Fruit fly (Drosophila melanogaster) Kc167 (cell line): ENCODE measurements around the gene stg.

Source experiments
- Myc ChIP-seq: fragments of >200 bp; optimal IDR thresholded peaks from 2 replicates; lab custom pipeline; 2017; ENCODE audit warnings: missing external identifiers
- Sin3A ChIP-seq: fragments of >200 bp; optimal IDR thresholded peaks from 2 replicates; lab custom pipeline; 2018; ENCODE audit warnings: missing external identifiers
- h ChIP-seq: fragments of >200 bp; optimal IDR thresholded peaks from 3 replicates; lab custom pipeline; 2018; ENCODE audit warnings: missing external identifiers
- insv ChIP-seq: fragments of >200 bp; optimal IDR thresholded peaks from 3 replicates; lab custom pipeline; 2018; ENCODE audit warnings: missing external identifiers
- psq ChIP-seq: fragments of >200 bp; optimal IDR thresholded peaks from 2 replicates; lab custom pipeline; 2017; ENCODE audit warnings: missing external identifiers
- ttk ChIP-seq: sonication (Bioruptor generic); optimal IDR thresholded peaks from 2 replicates; lab custom pipeline; 2017; ENCODE audit warnings: missing external identifiers

The stg gene

DNA sequence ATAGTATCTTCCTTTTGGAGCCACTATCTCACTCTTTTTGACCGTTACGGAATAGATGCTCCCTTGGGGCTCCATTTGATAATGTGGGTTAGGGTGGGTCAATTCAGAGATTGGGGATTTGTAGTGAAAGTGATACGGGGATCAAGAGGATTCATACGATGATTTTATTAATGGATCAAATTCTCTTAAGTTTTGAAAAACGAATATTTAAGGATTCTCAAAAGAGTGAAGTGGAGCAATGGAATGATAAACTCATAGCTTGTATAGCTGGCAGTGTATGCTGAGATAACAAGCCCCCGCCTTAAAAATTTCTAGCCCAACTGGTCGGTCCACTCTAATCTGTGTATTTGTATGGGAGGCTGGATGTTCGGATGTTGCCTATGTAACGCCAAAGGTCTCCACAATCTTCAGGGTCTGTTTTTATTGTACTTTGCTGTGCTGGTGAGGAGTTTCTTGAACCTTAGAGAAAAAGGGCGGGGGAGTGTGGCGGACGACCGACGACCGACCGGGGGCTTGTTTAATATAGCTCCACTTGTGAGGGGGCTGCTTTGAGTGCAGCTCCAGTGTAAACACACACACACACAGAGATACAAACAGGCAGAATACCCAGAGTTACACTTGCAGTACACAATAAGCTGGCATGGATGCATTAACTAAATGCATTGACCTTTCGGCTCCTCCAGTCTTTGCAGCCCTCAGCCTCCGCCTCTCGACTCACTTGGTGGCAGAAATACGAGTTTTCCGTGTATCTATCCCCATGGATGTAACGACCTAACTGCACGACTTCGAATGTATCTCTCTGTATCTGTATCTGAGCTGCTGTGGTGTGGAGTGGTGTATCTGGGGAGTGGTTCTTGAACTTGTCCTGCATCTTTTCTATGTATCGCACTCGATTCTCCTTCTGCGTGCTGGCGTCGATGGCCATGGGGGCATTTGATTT, 25.3 kb upstream of the stg start:
- TF ChIP-seq h (lab: Kevin White, UChicago) (no peak), Myc (lab: Kevin White, UChicago) (no peak), insv (lab: Kevin White, UChicago) (no peak)

DNA sequence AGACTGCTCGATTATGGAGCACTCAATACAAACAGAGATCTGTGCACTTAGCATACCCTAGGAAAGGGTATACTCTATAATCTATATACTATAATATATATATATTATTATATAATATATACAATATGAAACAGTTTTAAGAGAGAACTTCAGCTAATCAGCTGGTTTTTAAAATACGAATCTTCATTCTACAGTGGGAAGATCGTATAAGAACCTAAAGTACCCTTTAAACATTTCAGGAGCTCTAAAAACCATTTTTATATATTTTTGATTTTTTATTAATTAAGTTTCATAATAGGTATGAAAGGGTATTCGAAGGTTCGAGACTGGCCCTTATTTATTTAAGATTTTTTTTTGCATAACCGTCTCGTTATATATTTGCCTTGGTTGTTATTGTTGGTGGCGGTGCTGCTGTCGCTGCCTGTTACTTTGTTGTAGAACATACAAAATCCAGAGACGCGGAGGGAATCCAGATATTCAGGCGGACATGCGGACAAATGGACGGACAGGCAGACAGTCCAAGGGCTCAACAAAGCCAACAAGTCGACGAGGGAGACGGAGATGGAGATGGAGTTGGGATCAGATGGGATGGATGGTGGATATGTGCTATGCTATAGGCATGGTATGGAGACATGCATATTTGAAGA, 24.1 kb upstream of the stg start:
- TF ChIP-seq Myc (lab: Kevin White, UChicago) (no peak), ttk (lab: Kevin White, UChicago) (no peak), insv (lab: Kevin White, UChicago) (no peak), Sin3A (lab: Kevin White, UChicago) (no peak)

DNA sequence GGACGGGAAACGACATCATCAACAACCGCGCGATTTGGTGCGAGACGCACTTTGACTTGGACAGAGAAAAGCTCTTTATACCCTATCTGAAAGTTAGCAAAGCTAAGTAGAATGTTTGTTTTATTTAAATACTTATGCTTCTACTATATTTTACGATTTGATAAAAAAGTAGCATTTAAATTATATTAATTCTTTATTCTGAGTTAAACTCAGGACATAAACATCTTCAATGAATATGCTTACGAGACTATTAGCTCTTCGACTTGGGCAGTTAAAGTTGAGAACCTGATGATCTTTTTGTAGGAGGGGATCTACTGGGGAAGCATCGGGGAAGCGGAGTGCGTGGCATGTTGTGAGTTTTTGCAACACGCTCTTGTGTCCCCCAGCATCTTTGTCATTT, 22.1 kb upstream of the stg start:
- TF ChIP-seq ttk (lab: Kevin White, UChicago) (no peak), h (lab: Kevin White, UChicago) (no peak), Sin3A (lab: Kevin White, UChicago) (no peak), psq (lab: Kevin White, UChicago) (no peak), insv (lab: Kevin White, UChicago) (no peak), Myc (lab: Kevin White, UChicago) (no peak)

DNA sequence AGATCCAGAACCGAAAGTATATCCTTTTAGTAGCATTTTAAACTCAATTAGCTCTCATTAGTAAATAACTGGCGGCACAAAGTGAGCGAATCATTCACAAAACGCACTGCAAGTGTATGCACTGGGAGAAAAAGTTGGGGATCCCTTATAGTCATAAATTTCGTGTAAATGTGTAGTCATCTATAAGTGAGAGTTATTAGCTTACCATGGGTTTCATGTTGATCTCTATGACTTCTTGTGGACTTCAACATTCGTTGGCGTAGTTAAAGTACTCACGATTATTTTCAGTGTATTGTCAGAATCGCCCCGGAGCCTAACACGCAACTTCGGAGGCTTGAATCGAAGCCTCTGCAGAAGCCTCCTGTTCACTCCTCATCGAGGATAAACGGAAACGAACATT, 21.4 kb upstream of the stg start:
- no peak for TF ChIP-seq Myc (lab: Kevin White, UChicago)
- TF ChIP-seq psq (lab: Kevin White, UChicago), result no peak
- no peak for TF ChIP-seq insv (lab: Kevin White, UChicago)
- no peak for TF ChIP-seq ttk (lab: Kevin White, UChicago)
- TF ChIP-seq Sin3A (lab: Kevin White, UChicago), result no peak
- TF ChIP-seq h (lab: Kevin White, UChicago), result no peak

DNA sequence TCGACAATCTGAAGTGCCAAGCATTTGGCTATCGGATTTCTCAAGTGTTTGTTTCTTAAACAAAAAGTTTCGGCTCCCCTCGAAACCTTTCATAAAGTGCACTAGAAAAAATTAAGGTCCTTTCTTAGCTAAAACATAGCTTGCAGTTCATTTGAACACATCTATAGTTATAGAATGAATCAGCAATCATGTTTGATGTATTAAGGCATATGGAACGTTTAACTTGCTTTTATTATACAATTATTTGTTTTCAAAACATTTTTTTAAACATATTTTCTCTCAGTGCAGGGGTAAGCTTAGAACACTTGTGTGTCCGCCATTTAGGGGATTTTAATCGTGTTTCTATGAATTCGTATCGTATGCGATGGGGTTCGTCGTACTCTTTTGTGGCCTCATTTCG, 19.0 kb upstream of the stg start:
- TF ChIP-seq Myc (lab: Kevin White, UChicago) (no peak), ttk (lab: Kevin White, UChicago) (no peak), Sin3A (lab: Kevin White, UChicago) (no peak), insv (lab: Kevin White, UChicago) (no peak), psq (lab: Kevin White, UChicago) (no peak), h (lab: Kevin White, UChicago) (no peak)

DNA sequence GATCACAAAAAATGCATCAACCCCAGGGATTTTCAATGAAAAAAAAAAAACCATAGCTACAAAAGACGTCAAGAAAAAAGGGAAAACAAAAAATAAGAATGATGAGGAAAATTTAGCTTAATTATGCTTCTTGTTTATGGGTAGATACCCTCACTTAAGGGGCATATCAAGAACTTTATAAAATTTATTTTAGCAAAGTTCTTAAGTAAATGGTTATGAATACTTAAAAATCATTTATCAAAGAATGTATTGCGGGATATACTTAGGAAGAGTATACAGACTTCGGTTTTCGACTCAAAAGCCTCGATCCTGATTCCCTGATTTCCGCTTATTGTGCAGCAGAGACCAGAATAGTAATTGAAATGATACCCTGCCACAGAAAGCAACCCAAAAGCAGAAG, 17.4 kb upstream of the stg start:
- TF ChIP-seq insv (lab: Kevin White, UChicago) (no peak), Sin3A (lab: Kevin White, UChicago) (no peak)

DNA sequence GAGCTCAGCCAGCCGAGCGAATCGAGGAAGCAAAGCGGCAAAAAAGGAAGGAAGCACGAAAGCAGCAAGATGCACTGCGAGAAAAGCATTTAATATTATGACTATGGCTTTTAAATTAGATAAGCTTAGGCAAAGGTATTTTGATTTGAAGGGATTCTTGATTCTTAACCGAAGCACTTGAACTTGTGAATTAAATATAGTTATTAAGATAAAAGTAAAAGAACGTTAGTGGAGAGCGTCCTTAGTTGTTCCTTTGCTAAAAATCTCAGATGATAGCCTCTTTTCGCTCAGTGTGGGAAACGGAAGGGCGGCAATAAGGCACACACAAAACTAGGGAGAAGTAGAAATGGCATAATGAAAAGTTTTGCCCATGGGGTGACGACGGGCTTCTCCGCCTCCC, 13.6 kb upstream of the stg start:
- TF ChIP-seq ttk (lab: Kevin White, UChicago) (no peak), Myc (lab: Kevin White, UChicago) (no peak), psq (lab: Kevin White, UChicago) (no peak)

DNA sequence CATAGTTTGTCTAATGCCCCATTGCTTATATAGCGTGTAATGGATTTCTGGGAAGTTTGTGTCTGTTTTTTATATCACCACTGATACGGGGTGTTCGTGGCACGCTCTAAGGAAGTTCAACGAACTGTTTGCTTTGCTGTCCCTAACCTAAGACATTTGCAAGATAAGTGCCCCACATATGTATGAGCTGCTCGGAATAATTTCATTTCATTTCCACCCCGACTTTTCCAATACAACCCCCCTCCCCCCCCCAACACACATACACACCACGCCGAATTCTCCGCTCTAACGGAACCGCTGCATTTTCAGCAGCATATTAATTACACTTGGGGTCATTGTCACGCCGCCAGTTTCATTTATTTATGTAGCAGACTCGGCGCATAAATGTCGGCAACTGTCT, 12.5 kb upstream of the stg start:
- TF ChIP-seq psq (lab: Kevin White, UChicago) (no peak), Myc (lab: Kevin White, UChicago) (no peak), insv (lab: Kevin White, UChicago) (no peak), ttk (lab: Kevin White, UChicago) (no peak), Sin3A (lab: Kevin White, UChicago) (no peak), h (lab: Kevin White, UChicago) (no peak)

DNA sequence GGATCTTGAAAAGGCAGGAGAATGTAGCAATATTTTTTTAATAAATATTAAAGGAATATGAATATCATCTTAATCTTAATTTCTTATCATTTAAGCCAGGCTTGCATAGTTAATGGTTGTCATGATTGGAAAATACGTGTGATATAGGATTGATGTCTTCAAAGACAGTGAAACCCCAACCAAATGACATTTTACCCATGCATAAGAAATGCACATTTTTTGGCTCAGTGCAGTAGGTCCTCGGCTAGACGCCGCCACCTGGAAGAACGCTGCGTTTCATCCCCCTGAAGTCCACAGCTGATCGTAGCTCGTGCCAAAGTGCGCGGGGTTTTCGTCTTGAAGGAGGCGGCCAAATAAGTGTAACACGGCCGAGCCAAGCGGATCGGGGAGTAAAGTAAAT, 11.0 kb upstream of the stg start:
- no peak for TF ChIP-seq Sin3A (lab: Kevin White, UChicago)
- no peak for TF ChIP-seq Myc (lab: Kevin White, UChicago)
- no peak for TF ChIP-seq psq (lab: Kevin White, UChicago)
- TF ChIP-seq insv (lab: Kevin White, UChicago), result no peak
- no peak for TF ChIP-seq h (lab: Kevin White, UChicago)
- no peak for TF ChIP-seq ttk (lab: Kevin White, UChicago)

DNA sequence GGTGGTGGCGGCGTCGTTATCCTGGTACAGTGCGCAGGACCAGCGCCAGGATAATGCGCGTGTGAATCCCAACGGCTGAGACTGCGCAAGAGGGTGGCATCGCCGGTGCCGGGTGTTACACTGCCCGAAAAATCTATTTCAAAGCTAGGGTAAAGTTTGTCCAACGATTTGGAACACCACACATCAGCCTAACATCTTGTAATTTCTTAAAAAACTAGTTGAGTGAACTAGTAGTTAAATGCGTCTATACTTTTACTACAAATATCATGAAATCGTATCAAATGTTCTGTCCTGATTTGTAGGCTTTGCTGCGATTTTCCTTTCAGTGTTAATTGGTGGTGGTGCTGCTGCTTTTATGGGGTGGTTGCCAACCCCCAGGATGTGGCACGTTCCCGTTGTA, 9.5 kb upstream of the stg start:
- TF ChIP-seq ttk (lab: Kevin White, UChicago), result no peak
- no peak for TF ChIP-seq h (lab: Kevin White, UChicago)
- TF ChIP-seq Myc (lab: Kevin White, UChicago), result no peak
- TF ChIP-seq psq (lab: Kevin White, UChicago), result no peak
- TF ChIP-seq insv (lab: Kevin White, UChicago), result no peak
- no peak for TF ChIP-seq Sin3A (lab: Kevin White, UChicago)

DNA sequence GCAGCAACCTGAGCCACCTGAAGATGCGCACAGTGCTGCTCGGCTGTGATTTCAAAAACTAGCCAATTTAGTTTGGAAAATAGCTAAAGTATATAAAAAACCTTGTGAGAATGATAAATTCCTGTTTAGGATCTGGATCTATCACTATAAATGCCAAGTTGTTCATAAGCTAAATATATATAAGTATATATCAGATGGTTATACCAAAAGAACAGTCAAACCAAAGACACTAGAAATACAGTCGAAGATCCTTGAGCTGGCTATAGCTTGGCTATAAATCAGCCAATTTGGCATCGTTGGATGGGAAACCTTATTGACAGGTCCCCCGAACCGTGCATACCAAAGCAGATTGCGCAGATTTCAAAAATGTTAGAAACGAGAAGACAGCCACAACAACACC, 7.7 kb upstream of the stg start:
- TF ChIP-seq insv (lab: Kevin White, UChicago) (no peak), ttk (lab: Kevin White, UChicago) (no peak), Myc (lab: Kevin White, UChicago) (no peak), psq (lab: Kevin White, UChicago) (no peak), h (lab: Kevin White, UChicago) (no peak), Sin3A (lab: Kevin White, UChicago) (no peak)

DNA sequence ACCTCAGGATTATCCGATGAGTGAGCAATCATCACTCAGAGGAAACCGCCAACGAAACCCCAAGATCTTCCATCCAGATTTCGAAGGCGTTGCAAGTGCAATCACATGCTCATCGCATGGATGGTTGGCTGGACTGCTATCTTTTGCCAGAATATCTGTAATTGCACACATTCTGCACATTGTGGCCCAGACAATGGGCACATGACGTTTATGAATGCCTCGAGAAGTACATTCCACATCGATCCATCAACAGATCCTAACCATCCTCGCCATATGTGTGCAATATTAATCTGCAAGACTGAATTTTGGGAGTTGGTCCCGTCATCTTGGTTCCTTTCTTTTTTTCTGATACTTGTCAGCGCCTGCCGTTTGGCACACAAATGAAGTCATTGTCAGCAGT, 6.9 kb upstream of the stg start:
- TF ChIP-seq insv (lab: Kevin White, UChicago), result no peak
- no peak for TF ChIP-seq ttk (lab: Kevin White, UChicago)
- no peak for TF ChIP-seq Sin3A (lab: Kevin White, UChicago)
- TF ChIP-seq Myc (lab: Kevin White, UChicago), result no peak
- no peak for TF ChIP-seq h (lab: Kevin White, UChicago)
- no peak for TF ChIP-seq psq (lab: Kevin White, UChicago)
